Worm (Caenorhabditis elegans): Measurements from ENCODE around the gene sri-29.

DNA sequence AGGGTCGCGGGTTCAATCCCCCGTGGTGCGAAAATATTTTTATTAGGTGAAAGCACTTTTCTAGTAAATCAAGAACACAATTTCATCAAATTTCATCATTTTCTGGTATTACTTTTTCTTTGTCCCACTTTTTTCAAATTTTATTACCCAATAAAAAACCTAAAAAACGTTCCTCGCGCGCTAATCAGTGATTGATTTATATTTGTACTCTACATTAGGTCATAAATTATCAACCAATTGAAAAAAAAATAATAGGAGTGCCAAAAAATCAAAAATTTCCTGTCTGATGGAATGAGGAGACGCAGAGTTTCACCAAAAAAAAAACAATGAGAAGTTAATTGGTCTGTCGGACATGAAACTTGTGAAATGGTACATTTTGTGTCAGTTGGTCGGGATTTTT lies 19.5 kb upstream of the sri-29 start:
- no peak for TF ChIP-seq fkh-10 (GFP tag; optimal IDR thresholded peaks at IDR 0.05)
- TF ChIP-seq ztf-4 (tag; optimal IDR thresholded peaks at IDR 0.05), result no peak
- TF ChIP-seq egl-5 (tag; optimal IDR thresholded peaks at IDR 0.05), result no peak
- no peak for TF ChIP-seq R02D3.7 (tag; optimal IDR thresholded peaks at IDR 0.05)
- no peak for TF ChIP-seq hmg-11 (tag; optimal IDR thresholded peaks at IDR 0.05)
- no peak for TF ChIP-seq daf-12 (tag; optimal IDR thresholded peaks at IDR 0.05)
- no peak for TF ChIP-seq elt-1 (tag; optimal IDR thresholded peaks at IDR 0.05)
- no peak for TF ChIP-seq zag-1 (tag; optimal IDR thresholded peaks at IDR 0.05)
- no peak for TF ChIP-seq ama-1 (optimal IDR thresholded peaks at IDR 0.05)
- no peak for TF ChIP-seq nhr-11 (tag; optimal IDR thresholded peaks at IDR 0.05)

Data from whole organism, L3 larva.